Fruit fly (Drosophila melanogaster) whole organism: ENCODE results near the gene Nulp1.

Experiments used
- EcR ChIP-seq, 2 experiments: fragments of >200 bp; optimal IDR thresholded peaks; 2 replicates each; lab custom pipeline; 2017; ENCODE audit warnings: missing biosample characterization in 2 of 2, missing genetic modification characterization in 2 of 2, missing genetic modification reagents in 2 of 2
- pan ChIP-seq: fragments of >200 bp; optimal IDR thresholded peaks from 2 replicates; lab custom pipeline; 2017
- psq ChIP-seq: fragments of >200 bp; optimal IDR thresholded peaks from 2 replicates; lab custom pipeline; 2017
- usp ChIP-seq: fragments of >200 bp; optimal IDR thresholded peaks from 2 replicates; lab custom pipeline; 2017; ENCODE audit warnings: missing biosample characterization, missing genetic modification characterization, mixed read lengths

DNA sequence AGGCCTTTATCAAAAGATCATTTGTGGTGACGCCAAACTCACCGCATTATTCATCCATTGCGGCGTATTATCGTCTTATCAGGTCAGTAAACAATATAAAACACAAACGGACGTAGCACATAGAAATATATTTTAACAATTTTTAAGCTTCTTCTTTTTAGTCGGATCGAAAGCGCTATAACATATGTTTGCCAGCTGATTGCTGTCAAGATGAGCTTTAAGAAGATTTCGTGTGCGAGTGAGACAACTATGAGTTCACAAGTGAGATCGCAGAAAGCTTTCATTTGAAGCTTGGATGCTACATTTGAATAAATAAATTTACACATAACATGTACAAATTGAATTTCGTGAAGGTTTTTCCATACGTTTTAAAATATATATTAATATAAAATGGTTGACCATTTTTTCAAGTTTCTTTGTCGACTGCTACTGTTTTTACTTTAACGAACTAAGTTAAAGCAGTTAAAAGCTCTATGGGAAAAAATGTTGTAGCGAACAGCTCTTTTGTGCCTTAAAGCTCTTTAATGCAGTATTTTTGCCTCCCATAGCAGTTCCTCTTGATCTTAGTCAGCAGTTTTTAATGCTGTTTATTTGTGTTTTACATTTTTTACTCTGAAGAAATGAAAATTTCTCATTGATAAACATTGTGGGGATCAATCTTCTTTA, 48.7 kb downstream of the Nulp1 start, which contains the start of gene CG42445:
- no peak for TF ChIP-seq usp (GFP tag; lab: Kevin White, UChicago)
- no peak for TF ChIP-seq EcR (GFP tag; optimal IDR thresholded peaks at IDR 0.05; lab: Kevin White, UChicago)
- TF ChIP-seq pan = no peak
- TF ChIP-seq psq (lab: Kevin White, UChicago) = no peak
